Worm (Caenorhabditis elegans): ENCODE measurements around the gene T03G6.7.
A peak's percentile ranks its signal among the peaks of the same experiment; 100 is the strongest.

T03G6.7 gene

DNA sequence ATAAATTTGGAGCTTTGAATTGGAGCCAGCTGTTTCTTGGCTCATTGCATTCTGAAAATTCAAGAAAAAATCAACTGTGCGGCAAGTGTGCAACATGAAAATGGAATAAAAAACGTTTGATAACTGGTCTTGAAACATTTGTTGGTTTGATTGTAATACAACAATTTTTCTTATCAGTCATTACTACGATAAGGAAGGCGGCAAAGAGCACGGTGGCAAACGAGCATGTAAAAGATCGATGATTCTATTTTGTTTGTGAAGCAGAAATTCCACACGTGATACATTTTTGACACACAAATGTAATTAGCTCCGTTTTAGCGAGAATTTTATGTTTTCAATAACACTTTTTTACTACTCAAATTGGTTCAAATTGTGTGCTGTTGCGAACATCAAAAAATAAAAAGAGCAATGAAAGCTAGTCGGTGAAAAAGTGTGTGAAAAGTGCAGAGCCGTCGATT, 13.3 kb upstream of the T03G6.7 start, which contains the start of gene H01M10.1:
H01M10.1 (minus strand) TSS at position 51 of the 458 bp plus-strand sequence.
- TF ChIP-seq blmp-1 (tag; optimal IDR thresholded peaks at IDR 0.05) (no peak), snpc-4 (tag; optimal IDR thresholded peaks at IDR 0.05) (no peak), ces-1 (GFP tag; optimal IDR thresholded peaks at IDR 0.05) (no peak), nhr-2 (tag; optimal IDR thresholded peaks at IDR 0.05) (no peak), hlh-1 (tag; optimal IDR thresholded peaks at IDR 0.05) (no peak), elt-3 (tag; optimal IDR thresholded peaks at IDR 0.05) (no peak), flh-1 (GFP tag; optimal IDR thresholded peaks at IDR 0.05) (no peak), ztf-11 (tag; optimal IDR thresholded peaks at IDR 0.05) (no peak), nhr-12 (tag; optimal IDR thresholded peaks at IDR 0.05) (no peak), nhr-237 (tag; optimal IDR thresholded peaks at IDR 0.05) (no peak), bed-3 (GFP tag; optimal IDR thresholded peaks at IDR 0.05) (no peak)

DNA sequence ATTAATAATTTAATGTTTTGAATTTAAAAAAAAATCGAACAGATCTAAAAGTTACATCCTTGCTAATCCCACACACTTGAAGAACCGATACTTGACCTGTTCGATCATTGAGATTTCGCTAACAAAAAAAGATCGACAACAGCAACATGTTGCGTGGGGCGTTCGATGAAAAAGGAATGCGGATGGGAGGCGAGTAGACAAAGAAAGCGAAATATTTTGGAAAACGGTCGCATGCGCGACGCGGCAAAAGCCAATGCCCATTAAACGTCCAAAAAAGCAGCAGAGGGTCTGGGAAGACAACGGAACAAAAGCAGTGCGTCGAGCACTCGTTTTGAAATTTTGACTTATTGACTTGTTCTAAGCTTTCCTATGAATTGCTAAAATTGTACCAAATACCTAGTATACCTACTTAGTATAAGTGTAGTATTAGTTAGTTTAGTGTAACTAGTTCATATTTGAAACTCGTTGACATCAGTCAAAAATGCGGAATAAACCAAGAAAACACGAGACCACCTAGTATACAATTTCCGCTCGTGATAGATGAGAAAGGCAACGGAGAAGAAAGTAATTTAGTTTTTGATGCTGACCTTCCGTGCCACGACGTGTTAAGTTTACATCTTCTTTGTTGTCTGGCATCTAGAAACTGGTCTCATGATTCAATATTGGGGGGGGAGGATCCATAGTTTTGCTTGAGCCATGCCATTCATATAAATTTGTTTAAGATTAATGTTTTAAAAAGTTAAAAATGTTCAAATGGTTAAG, 11.8 kb upstream of the T03G6.7 start:
- TF ChIP-seq drap-1 (GFP tag; optimal IDR thresholded peaks at IDR 0.05) = no peak
- TF ChIP-seq nhr-28 (tag; optimal IDR thresholded peaks at IDR 0.05) = no peak
- no peak for TF ChIP-seq bed-3 (GFP tag; optimal IDR thresholded peaks at IDR 0.05)
- no peak for TF ChIP-seq tbx-8 (GFP tag; optimal IDR thresholded peaks at IDR 0.05)
- TF ChIP-seq hlh-1 (tag; optimal IDR thresholded peaks at IDR 0.05) = no peak
- no peak for TF ChIP-seq lsy-2 (tag; optimal IDR thresholded peaks at IDR 0.05)
- no peak for TF ChIP-seq ces-1 (GFP tag; optimal IDR thresholded peaks at IDR 0.05)
- no peak for TF ChIP-seq nhr-2 (tag; optimal IDR thresholded peaks at IDR 0.05)
- TF ChIP-seq ceh-39 (tag; optimal IDR thresholded peaks at IDR 0.05) = no peak
- TF ChIP-seq zip-8 (tag; optimal IDR thresholded peaks at IDR 0.05) = no peak
- TF ChIP-seq lin-32 (GFP tag; optimal IDR thresholded peaks at IDR 0.05) = no peak
- TF ChIP-seq elt-3 (tag; optimal IDR thresholded peaks at IDR 0.05) = no peak
- no peak for TF ChIP-seq mls-2 (tag; optimal IDR thresholded peaks at IDR 0.05)
- no peak for TF ChIP-seq sptf-1 (tag; optimal IDR thresholded peaks at IDR 0.05)
- no peak for TF ChIP-seq ceh-43 (GFP tag; optimal IDR thresholded peaks at IDR 0.05)
- no peak for TF ChIP-seq unc-62 (GFP tag; optimal IDR thresholded peaks at IDR 0.05)
- TF ChIP-seq elt-1 (tag; optimal IDR thresholded peaks at IDR 0.05; ENCODE audit: borderline replicate concordance, insufficient read depth) = no peak
- TF ChIP-seq unc-120 (tag; optimal IDR thresholded peaks at IDR 0.05; ENCODE audit: poor library complexity, severe bottlenecking) = no peak
- no peak for TF ChIP-seq mep-1 (tag; optimal IDR thresholded peaks at IDR 0.05)
- no peak for TF ChIP-seq snpc-4 (tag; optimal IDR thresholded peaks at IDR 0.05)

DNA sequence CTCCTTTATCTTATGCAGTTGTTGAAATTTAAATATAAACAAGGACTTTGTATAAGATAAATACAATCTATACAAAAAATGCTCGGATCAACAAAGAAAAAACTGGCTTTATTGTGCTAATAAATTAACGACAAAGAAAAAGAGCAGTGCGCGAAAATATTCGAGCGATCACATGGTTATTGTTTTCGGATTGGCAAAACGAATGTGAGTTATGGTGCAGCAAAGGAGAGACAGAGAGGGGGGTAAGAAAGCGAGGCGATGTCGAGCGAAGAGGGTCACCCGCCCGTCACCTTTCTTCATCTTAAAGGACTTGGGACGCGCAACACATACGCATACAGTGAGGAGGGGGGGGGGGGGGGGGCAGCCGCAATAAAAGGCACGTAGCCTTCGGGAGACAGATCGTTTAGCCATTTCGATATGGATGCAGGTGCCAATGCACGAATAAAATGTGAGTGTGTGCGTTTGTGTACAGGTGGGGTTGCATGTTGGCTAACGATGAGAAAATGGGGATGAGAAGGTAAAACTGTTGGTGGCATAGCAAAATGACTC, 10.6 kb upstream of the T03G6.7 start:
- TF ChIP-seq lin-32 (GFP tag; optimal IDR thresholded peaks at IDR 0.05) (no peak), mls-2 (tag; optimal IDR thresholded peaks at IDR 0.05) (peak; percentile 71), cnd-1 (tag; optimal IDR thresholded peaks at IDR 0.05) (peak; percentile 49), mep-1 (tag; optimal IDR thresholded peaks at IDR 0.05) (no peak), elt-1 (tag; optimal IDR thresholded peaks at IDR 0.05; ENCODE audit: borderline replicate concordance, insufficient read depth) (no peak), M03D4.4 (tag; optimal IDR thresholded peaks at IDR 0.05) (peak; percentile 4), nhr-2 (tag; optimal IDR thresholded peaks at IDR 0.05) (peak; percentile 61), sptf-1 (tag; optimal IDR thresholded peaks at IDR 0.05) (peak; percentile 59), ham-2 (GFP tag; optimal IDR thresholded peaks at IDR 0.05) (peak; percentile 96), ceh-43 (GFP tag; optimal IDR thresholded peaks at IDR 0.05) (no peak)

DNA sequence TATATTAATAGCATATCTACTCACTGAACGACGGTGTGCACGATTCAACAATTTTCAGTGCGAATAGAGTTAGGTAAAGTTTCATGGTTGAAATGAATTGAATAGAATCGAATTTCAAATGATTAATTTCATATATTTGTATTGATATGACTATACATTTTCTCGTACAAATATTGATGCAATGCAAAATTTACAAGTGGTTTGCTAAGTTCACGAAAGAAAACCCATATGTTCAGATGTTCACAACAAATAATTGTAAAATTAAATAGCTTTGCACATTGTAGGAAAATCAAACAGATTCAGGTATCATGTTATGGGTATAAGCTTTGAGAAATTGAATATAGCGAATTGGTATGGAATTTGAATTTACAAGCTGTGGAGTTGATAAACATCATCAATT, 8.2 kb upstream of the T03G6.7 start, which contains the start of gene H01M10.2:
H01M10.2 (minus strand) TSS at position 101 of the 400 bp plus-strand sequence.
- TF ChIP-seq flh-1 (GFP tag; optimal IDR thresholded peaks at IDR 0.05) (no peak), unc-39 (tag; optimal IDR thresholded peaks at IDR 0.05) (no peak), nhr-237 (tag; optimal IDR thresholded peaks at IDR 0.05) (no peak), elt-3 (tag; optimal IDR thresholded peaks at IDR 0.05) (no peak), ham-2 (GFP tag; optimal IDR thresholded peaks at IDR 0.05) (no peak), hlh-1 (tag; optimal IDR thresholded peaks at IDR 0.05) (no peak), lin-32 (GFP tag; optimal IDR thresholded peaks at IDR 0.05) (no peak), elt-1 (tag; optimal IDR thresholded peaks at IDR 0.05; ENCODE audit: borderline replicate concordance, insufficient read depth) (no peak), nhr-12 (tag; optimal IDR thresholded peaks at IDR 0.05) (no peak), cnd-1 (tag; optimal IDR thresholded peaks at IDR 0.05) (no peak), snpc-4 (tag; optimal IDR thresholded peaks at IDR 0.05) (no peak), unc-62 (GFP tag; optimal IDR thresholded peaks at IDR 0.05) (no peak), sem-2 (GFP tag; optimal IDR thresholded peaks at IDR 0.05) (no peak)
